Worm (Caenorhabditis elegans) whole organism, L2 larva: ENCODE data around the gene ssp-34.

Experiments used
- C34F6.9 ChIP-seq: fragments of 150-350 bp; optimal IDR thresholded peaks from 2 replicates; lab custom pipeline; 2014; ENCODE audit warnings: missing biosample characterization, missing genetic modification characterization
- ama-1 ChIP-seq: fragments of 150-350 bp; optimal IDR thresholded peaks from 2 replicates; lab custom pipeline; 2018; ENCODE audit warnings: inconsistent platforms
- mbf-1 ChIP-seq: sonication (generic microtip); optimal IDR thresholded peaks from 2 replicates; lab custom pipeline; 2017; ENCODE audit warnings: missing biosample characterization, missing genetic modification characterization

DNA sequence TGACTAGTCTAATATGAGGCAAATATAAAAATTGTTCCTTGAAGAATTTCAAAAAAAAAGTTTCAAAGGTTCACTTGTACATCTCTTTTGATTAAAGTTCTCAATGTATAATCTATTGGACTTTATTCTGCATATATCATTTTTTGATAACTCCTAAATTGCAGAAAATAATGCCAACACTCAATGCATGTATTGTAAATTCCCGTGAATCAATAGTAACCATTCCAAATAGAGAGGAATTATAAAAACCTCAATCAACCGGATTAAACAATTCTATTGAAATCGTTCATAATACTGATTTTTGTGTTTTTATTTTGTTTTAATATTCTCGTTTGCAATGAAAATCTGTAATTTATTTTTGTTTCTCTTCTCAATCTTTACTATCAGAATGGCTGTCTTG, 26.7 kb upstream of the ssp-34 start, which contains the start of gene T25B9.12:
- TF ChIP-seq ama-1 (lab: Kevin White, UChicago) (no peak), C34F6.9 (tag; lab: Kevin White, UChicago) (no peak), mbf-1 (tag; lab: Kevin White, UChicago) (no peak)
